Worm (Caenorhabditis elegans): ENCODE data around the gene zim-1.

DNA sequence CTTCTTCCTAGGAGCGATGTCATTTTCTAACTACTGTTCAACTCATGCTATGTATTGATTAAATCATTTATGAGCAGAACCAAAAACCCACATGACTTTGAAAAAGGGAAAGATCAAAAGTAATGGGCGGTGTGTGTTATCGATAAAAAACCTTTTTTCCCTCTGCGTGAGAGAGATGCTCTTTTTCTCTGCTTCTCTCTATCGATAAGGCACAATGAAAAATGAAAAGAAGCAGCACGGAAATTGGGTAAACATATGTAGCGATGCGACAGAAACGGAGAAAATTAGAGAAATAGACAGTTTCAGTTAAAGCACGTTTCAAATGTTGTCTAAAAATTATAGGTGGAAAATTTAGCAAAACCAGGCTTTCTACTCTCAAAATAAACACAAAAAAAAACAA is 44.5 kb upstream of the zim-1 start:
- TF ChIP-seq pes-1 (GFP tag; IDR thresholded peaks at IDR 0.05) (no peak), tbx-11 (GFP tag; IDR thresholded peaks at IDR 0.05) (no peak), ceh-36 (tag; optimal IDR thresholded peaks at IDR 0.05) (no peak), hmbx-1 (tag; optimal IDR thresholded peaks at IDR 0.05) (no peak), ama-1 (optimal IDR thresholded peaks at IDR 0.05) (no peak), scrt-1 (GFP tag; IDR thresholded peaks at IDR 0.05) (no peak), B0310.2 (tag; optimal IDR thresholded peaks at IDR 0.05) (no peak), flt-1 (GFP tag; IDR thresholded peaks at IDR 0.05) (no peak), ceh-13 (GFP tag; optimal IDR thresholded peaks at IDR 0.05) (no peak), aly-1 (tag; optimal IDR thresholded peaks at IDR 0.05) (no peak), tra-4 (tag; optimal IDR thresholded peaks at IDR 0.05) (no peak)

Data from whole organism, early embryonic.